Worm (Caenorhabditis elegans): Measurements from ENCODE around the gene ttm-1.

The ttm-1 gene

DNA sequence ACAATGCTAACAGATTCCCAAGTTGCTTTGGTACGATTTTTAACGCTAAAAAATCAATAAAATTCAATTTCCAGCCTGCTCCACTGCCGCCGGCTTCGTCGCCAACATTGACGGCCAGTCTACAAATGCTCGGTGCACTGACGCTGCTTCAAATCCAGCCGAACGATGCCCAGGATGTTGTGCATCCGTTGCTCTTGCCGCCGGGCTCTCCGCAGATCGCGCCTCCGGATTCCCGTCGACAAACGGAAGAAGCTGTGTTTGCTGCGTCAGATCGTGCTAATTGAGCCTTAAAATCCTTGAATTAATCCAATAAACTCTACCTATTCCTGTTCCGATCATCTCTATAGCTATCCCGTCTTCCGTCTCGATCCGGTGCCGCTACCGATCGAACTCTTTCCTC, 35.7 kb downstream of the ttm-1 start:
- TF ChIP-seq zip-4 (GFP tag; optimal IDR thresholded peaks at IDR 0.05) (no peak), efl-1 (optimal IDR thresholded peaks at IDR 0.05) (no peak), efl-1 (GFP tag; optimal IDR thresholded peaks at IDR 0.05 in 1 of 2) (peak in 1 of 2 experiments; percentile 22), grh-1 (GFP tag; IDR thresholded peaks at IDR 0.05) (0 out of 2 replicates have a peak, but pooled peaks have one; percentile 16), xbp-1 (tag; optimal IDR thresholded peaks at IDR 0.05) (no peak)

ce11 chrIII:12929573-12929972, 37.2 kb downstream of the ttm-1 start, which contains the start of gene Y37D8A.19:
Gene Y37D8A.19 (plus strand): TSS chrIII:12929873.
- TF ChIP-seq nhr-12 (tag; optimal IDR thresholded peaks at IDR 0.05) (no peak), ama-1 (optimal IDR thresholded peaks at IDR 0.05) (no peak), nhr-90 (tag; optimal IDR thresholded peaks at IDR 0.05; ENCODE audit: poor library complexity) (no peak), ceh-63 (GFP tag; optimal IDR thresholded peaks at IDR 0.05) (no peak), ceh-8 (GFP tag; optimal IDR thresholded peaks at IDR 0.05) (no peak), unc-30 (tag; optimal IDR thresholded peaks at IDR 0.05) (no peak), irx-1 (tag; optimal IDR thresholded peaks at IDR 0.05) (no peak), sox-4 (tag; optimal IDR thresholded peaks at IDR 0.05) (no peak), isw-1 (GFP tag; IDR thresholded peaks at IDR 0.05) (no peak), nhr-11 (tag; optimal IDR thresholded peaks at IDR 0.05) (no peak), efl-1 (optimal IDR thresholded peaks at IDR 0.05) (no peak), efl-1 (GFP tag; optimal IDR thresholded peaks at IDR 0.05 in 1 of 2) (no peak)

DNA sequence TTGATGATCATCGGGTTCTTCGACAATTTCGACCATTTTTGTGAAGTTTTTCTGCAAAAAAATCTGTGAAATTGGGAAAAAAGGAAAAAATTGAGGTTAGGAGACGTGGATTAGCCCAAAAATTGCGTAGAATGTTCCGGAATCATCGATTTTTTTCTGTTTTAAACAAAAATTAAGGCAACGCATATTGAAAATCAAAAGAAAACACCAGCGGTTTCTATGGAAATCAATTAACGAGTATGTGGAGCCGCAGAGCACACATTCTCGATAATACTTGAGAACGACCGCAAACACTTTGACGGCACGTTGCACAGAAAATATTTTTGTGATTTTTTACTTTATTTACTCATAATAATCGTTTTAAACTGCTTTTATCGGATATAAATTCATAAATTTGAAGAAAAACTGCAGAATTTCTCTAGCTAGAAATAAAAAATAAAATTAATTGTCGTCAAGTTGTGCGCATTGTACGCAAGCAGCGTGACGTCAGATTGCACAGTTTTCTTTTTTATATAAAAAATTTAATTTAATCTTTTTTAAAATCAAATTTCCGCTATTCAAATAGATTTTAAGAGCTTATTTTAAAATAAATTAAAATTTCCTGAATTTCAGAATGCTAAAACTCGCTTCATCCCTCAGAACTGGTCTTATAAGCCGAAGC, 40.7 kb downstream of the ttm-1 start, which contains the start of the genes npp-25 and mrps-10:
Gene npp-25, minus strand, starts transcription at position 51 of the 661 bp plus-strand sequence.
Gene mrps-10, plus strand, starts transcription at position 611 of the 661 bp plus-strand sequence.
- TF ChIP-seq skn-1 (tag; optimal IDR thresholded peaks at IDR 0.05) (no peak), aly-2 (tag; optimal IDR thresholded peaks at IDR 0.05) (no peak), nhr-19 (GFP tag; conservative IDR thresholded peaks at IDR 0.05) (no peak), unc-98 (GFP tag; IDR thresholded peaks at IDR 0.05) (no peak), fos-1 (tag; optimal IDR thresholded peaks at IDR 0.05) (no peak), fkh-8 (tag; optimal IDR thresholded peaks at IDR 0.05) (peak; percentile 44), lin-15B (tag; optimal IDR thresholded peaks at IDR 0.05) (no peak), ceh-90 (tag; optimal IDR thresholded peaks at IDR 0.05) (no peak), sptf-1 (tag; optimal IDR thresholded peaks at IDR 0.05) (no peak), C34B4.2 (tag; optimal IDR thresholded peaks at IDR 0.05) (no peak), ceh-82 (tag; optimal IDR thresholded peaks at IDR 0.05) (no peak), lin-14 (GFP tag; optimal IDR thresholded peaks at IDR 0.05) (no peak), nhr-47 (tag; optimal IDR thresholded peaks at IDR 0.05) (peak; percentile 53), nhr-71 (tag; optimal IDR thresholded peaks at IDR 0.05) (peak; percentile 29), aha-1 (tag; optimal IDR thresholded peaks at IDR 0.05) (no peak), xbp-1 (tag; optimal IDR thresholded peaks at IDR 0.05) (peak; percentile 31), lin-39 (tag; optimal IDR thresholded peaks at IDR 0.05) (no peak), fkh-4 (tag; optimal IDR thresholded peaks at IDR 0.05; ENCODE audit: borderline replicate concordance) (no peak), blmp-1 (tag; optimal IDR thresholded peaks at IDR 0.05) (peak; percentile 17), mef-2 (tag; optimal IDR thresholded peaks at IDR 0.05) (no peak), dpl-1 (GFP tag; optimal IDR thresholded peaks at IDR 0.05) (peak; percentile 13 to 51 (median 16)), zag-1 (tag; optimal IDR thresholded peaks at IDR 0.05) (no peak), egl-27 (tag; optimal IDR thresholded peaks at IDR 0.05) (no peak), pag-3 (tag; optimal IDR thresholded peaks at IDR 0.05; ENCODE audit: borderline replicate concordance, insufficient read depth) (no peak), unc-30 (tag; optimal IDR thresholded peaks at IDR 0.05) (no peak), C04F5.9 (tag; optimal IDR thresholded peaks at IDR 0.05) (no peak), ceh-8 (GFP tag; optimal IDR thresholded peaks at IDR 0.05) (no peak), efl-3 (GFP tag; optimal IDR thresholded peaks at IDR 0.05) (no peak), Y116A8C.19 (tag; optimal IDR thresholded peaks at IDR 0.05; ENCODE audit: borderline replicate concordance) (no peak), tlp-1 (tag; optimal IDR thresholded peaks at IDR 0.05) (no peak), nhr-90 (tag; optimal IDR thresholded peaks at IDR 0.05; ENCODE audit: poor library complexity) (no peak), swsn-7 (tag; optimal IDR thresholded peaks at IDR 0.05) (peak; percentile 18), lir-3 (tag; optimal IDR thresholded peaks at IDR 0.05; ENCODE audit: poor library complexity) (no peak), nhr-84 (tag; optimal IDR thresholded peaks at IDR 0.05) (no peak), C16A3.4 (tag; optimal IDR thresholded peaks at IDR 0.05) (no peak), mep-1 (tag; optimal IDR thresholded peaks at IDR 0.05) (peak; percentile 28), snpc-4 (tag; optimal IDR thresholded peaks at IDR 0.05) (no peak), grh-1 (GFP tag; IDR thresholded peaks at IDR 0.05) (no peak), nhr-85 (tag) (no peak), sox-4 (tag; optimal IDR thresholded peaks at IDR 0.05) (no peak)

Data from whole organism, L1 larva.